Worm (Caenorhabditis elegans) whole organism, L2 larva: ENCODE results near the gene K10G9.2.

ENCODE experiments used
- ceh-82 ChIP-seq: fragments of 150-350 bp; optimal IDR thresholded peaks from 2 replicates; lab custom pipeline; 2014; ENCODE audit warnings: missing biosample characterization, missing genetic modification characterization
- lin-39 ChIP-seq: fragments of 150-350 bp; optimal IDR thresholded peaks from 2 replicates; lab custom pipeline; 2014; ENCODE audit warnings: missing biosample characterization, missing genetic modification reagents, missing genetic modification characterization
- nhr-129 ChIP-seq: fragments of 150-350 bp; optimal IDR thresholded peaks from 2 replicates; lab custom pipeline; 2014; ENCODE audit warnings: missing biosample characterization, missing genetic modification characterization
- nhr-77 ChIP-seq: fragments of 150-350 bp; optimal IDR thresholded peaks from 2 replicates; lab custom pipeline; 2014; ENCODE audit warnings: missing biosample characterization, missing genetic modification characterization

DNA sequence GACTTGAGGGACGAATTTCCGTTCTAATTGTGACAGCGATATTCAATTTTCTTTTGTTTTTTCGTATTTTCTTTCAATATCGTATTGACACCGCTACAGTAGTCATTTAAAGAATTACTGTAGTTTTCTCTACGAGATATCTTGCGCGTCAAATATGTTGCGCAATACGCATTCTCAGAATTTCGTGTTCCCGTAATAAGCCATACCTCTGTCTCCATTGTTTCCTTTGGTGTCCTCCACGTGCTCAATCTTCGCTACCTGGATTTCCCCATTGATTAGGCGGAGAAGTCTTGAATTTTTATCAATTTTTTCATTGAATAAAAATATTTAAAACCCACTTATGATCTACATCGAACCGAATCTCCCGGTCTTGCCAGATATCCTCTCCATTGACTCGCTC is 24.5 kb upstream of the K10G9.2 start:
- TF ChIP-seq nhr-129 (no peak), ceh-82 (no peak), lin-39 (no peak), nhr-77 (no peak)
